Worm (Caenorhabditis elegans): ENCODE data around the gene tba-8.

- TF ChIP-seq F49E8.2 (tag; optimal IDR thresholded peaks at IDR 0.05; ENCODE audit: insufficient read depth) (no peak), fkh-3 (tag; optimal IDR thresholded peaks at IDR 0.05) (no peak), egrh-3 (GFP tag; IDR thresholded peaks at IDR 0.05) (no peak), nhr-90 (tag; optimal IDR thresholded peaks at IDR 0.05) (no peak), ama-1 (optimal IDR thresholded peaks at IDR 0.05) (no peak), ama-1 (GFP tag; optimal IDR thresholded peaks at IDR 0.05) (no peak)
These were observed 47.4 kb downstream of the tba-8 start for ce11 chrX:9410747-9411146.

Measured in whole organism, young adult.